Worm (Caenorhabditis elegans) whole organism, mixed stage, embryonic: Measurements from ENCODE around the gene prmt-6.

Experiments used
- ceh-83 ChIP-seq: fragments of 200-800 bp; sonication (Bioruptor generic); optimal IDR thresholded peaks from 2 replicates; lab custom pipeline; 2018; ENCODE audit warnings: mild to moderate bottlenecking, missing genetic modification characterization, missing compliant biosample characterization
- elt-3 ChIP-seq: fragments of 150-350 bp; optimal IDR thresholded peaks from 2 replicates; lab custom pipeline; 2014; ENCODE audit warnings: missing biosample characterization, missing genetic modification characterization
- ham-2 ChIP-seq: fragments of 200-800 bp; sonication (Bioruptor generic); optimal IDR thresholded peaks from 2 replicates; lab custom pipeline; 2018; ENCODE audit warnings: mild to moderate bottlenecking, missing genetic modification characterization, missing compliant biosample characterization
- hlh-1 ChIP-seq: fragments of 150-350 bp; optimal IDR thresholded peaks from 2 replicates; lab custom pipeline; 2014; ENCODE audit warnings: missing biosample characterization, missing genetic modification reagents, missing genetic modification characterization
- mab-5 ChIP-seq: fragments of 150-350 bp; optimal IDR thresholded peaks from 2 replicates; lab custom pipeline; 2014; ENCODE audit warnings: missing biosample characterization, missing genetic modification characterization
- pha-4 ChIP-seq: fragments of 150-350 bp; optimal IDR thresholded peaks from 2 replicates; lab custom pipeline; 2018; ENCODE audit warnings: missing biosample characterization, missing genetic modification reagents, missing genetic modification characterization
- unc-39 ChIP-seq: fragments of 150-350 bp; optimal IDR thresholded peaks from 2 replicates; lab custom pipeline; 2014; ENCODE audit warnings: missing biosample characterization, missing genetic modification characterization

DNA sequence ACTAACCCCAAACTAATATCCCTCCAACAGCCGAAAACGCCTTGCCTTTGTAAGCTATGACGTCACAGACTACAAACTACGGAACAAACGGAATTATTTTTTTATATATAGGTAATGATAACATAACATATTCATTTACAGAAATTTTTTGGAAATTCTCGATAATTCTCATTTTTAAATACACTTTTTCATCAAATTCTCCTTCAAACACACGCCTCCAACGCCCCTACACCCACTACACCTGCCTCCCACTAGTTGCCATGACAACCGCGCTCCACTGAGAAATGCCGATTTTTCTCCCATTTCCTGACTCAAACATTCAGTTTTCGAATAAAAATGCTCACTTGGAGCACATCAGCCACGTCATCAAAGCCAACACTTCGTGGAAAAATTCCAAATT, 16.4 kb upstream of the prmt-6 start, which contains the start of gene xbx-4:
- TF ChIP-seq mab-5 = no peak
- TF ChIP-seq pha-4 (tag; lab: Kevin White, UChicago) = no peak
- no peak for TF ChIP-seq elt-3 (tag; lab: Kevin White, UChicago)
- TF ChIP-seq hlh-1 = no peak
- no peak for TF ChIP-seq ceh-83 (GFP tag; lab: Kevin White, UChicago)
- no peak for TF ChIP-seq ham-2 (GFP tag; lab: Kevin White, UChicago)
- no peak for TF ChIP-seq unc-39 (tag; lab: Kevin White, UChicago)
